Fruit fly (Drosophila melanogaster): ENCODE data around the gene dop.

dop gene

DNA sequence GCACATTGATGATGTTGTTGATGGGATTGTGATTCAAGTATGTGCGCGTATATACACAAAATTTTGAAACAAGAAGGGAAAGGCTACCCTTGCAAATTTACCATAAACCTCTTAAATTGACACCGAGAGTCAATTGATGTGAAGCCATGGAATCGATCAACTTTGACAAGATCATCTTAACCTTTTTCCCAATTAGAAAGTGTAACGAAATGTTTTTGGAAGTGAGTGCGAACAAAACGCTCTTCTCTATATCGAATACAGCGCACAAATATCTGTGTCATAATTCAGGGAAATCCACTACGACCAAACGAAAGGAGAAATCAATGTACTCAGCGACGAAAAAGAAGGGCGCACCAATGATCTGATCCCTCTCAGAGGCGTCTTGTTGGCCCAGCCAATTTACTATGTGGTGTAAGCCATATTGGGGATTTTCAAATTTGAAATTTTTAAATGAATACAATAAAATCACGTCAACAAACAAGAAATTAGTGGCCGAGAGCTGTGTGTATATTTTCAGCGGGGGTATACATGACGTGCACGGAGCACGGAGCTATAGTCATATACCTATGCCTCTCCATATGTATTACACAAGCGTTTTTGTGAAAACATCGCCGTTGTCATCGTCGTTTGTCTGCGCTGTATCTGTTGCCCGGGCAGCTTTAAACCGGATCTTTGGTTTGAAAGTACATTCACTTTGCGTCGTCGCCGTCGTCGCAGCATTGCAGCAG, 32.2 kb upstream of the dop start (continued):
- TF ChIP-seq CG7928 (GFP tag; optimal IDR thresholded peaks at IDR 0.05) (no peak), YL-1 (GFP tag; optimal IDR thresholded peaks at IDR 0.05) (no peak), ash1 (GFP tag; optimal IDR thresholded peaks at IDR 0.05) (no peak), sens (GFP tag) (peak; percentile 84), az2 (GFP tag; optimal IDR thresholded peaks at IDR 0.05) (no peak), klu (GFP tag; IDR thresholded peaks at IDR 0.05) (no peak), dysf (GFP tag; IDR thresholded peaks at IDR 0.05) (peak; percentile 53), NC2α (GFP tag; optimal IDR thresholded peaks at IDR 0.05) (no peak), slbo (GFP tag; IDR thresholded peaks at IDR 0.05) (0 out of 2 replicates have a peak, but pooled peaks have one; percentile 5), gro (GFP tag; optimal IDR thresholded peaks at IDR 0.05) (no peak), wor (GFP tag; IDR thresholded peaks at IDR 0.05) (no peak), cg (GFP tag; optimal IDR thresholded peaks at IDR 0.05) (no peak), Lpt (GFP tag; optimal IDR thresholded peaks at IDR 0.05) (no peak), nom (GFP tag; optimal IDR thresholded peaks at IDR 0.05) (peak; percentile 35), croc (GFP tag; conservative IDR thresholded peaks at IDR 0.05) (no peak; the same call in 2 of the 3 replicates), dmrt11E (tag; optimal IDR thresholded peaks at IDR 0.05) (peak; percentile 19), yki (optimal IDR thresholded peaks at IDR 0.05) (no peak), stwl (tag; optimal IDR thresholded peaks at IDR 0.05) (no peak), dati (GFP tag; IDR thresholded peaks at IDR 0.05) (no peak), CG9727 (GFP tag; optimal IDR thresholded peaks at IDR 0.05) (no peak), CrebB (tag; optimal IDR thresholded peaks at IDR 0.05) (no peak), CG15601 (tag; optimal IDR thresholded peaks at IDR 0.05) (peak; percentile 25), tx (GFP tag; optimal IDR thresholded peaks at IDR 0.05) (no peak), Nf-YB (GFP tag; optimal IDR thresholded peaks at IDR 0.05) (no peak), CG3995 (GFP tag; optimal IDR thresholded peaks at IDR 0.05) (peak; percentile 23), CG31224 (GFP tag; IDR thresholded peaks at IDR 0.05) (no peak), CG1233 (GFP tag; optimal IDR thresholded peaks at IDR 0.05) (no peak), CG2889 (GFP tag; IDR thresholded peaks at IDR 0.05) (no peak), CG15479 (GFP tag; optimal IDR thresholded peaks at IDR 0.05) (no peak), CG4404 (GFP tag; IDR thresholded peaks at IDR 0.05) (no peak), crol (GFP tag; IDR thresholded peaks at IDR 0.05) (no peak), MTF-1 (GFP tag; optimal IDR thresholded peaks at IDR 0.05; ENCODE audit: borderline replicate concordance) (no peak), ewg (GFP tag; optimal IDR thresholded peaks at IDR 0.05) (no peak), bowl (GFP tag; IDR thresholded peaks at IDR 0.05) (no peak), ftz-f1 (GFP tag; optimal IDR thresholded peaks at IDR 0.05) (no peak), h (optimal IDR thresholded peaks at IDR 0.05) (no peak), Scr (GFP tag; IDR thresholded peaks at IDR 0.05; ENCODE audit: partially characterized antibody) (no peak), CG15073 (GFP tag; optimal IDR thresholded peaks at IDR 0.05) (no peak), CG18619 (GFP tag; optimal IDR thresholded peaks at IDR 0.05) (no peak), Fer2 (tag; optimal IDR thresholded peaks at IDR 0.05) (no peak), zfh1 (GFP tag; IDR thresholded peaks at IDR 0.05) (peak; percentile 20; the same call in 1 of the 3 replicates), CG17802 (tag; optimal IDR thresholded peaks at IDR 0.05) (peak; percentile 46), CG8359 (GFP tag; optimal IDR thresholded peaks at IDR 0.05; ENCODE audit: borderline replicate concordance) (no peak), CG1603 (tag; optimal IDR thresholded peaks at IDR 0.05) (peak; percentile 36), Atf-2 (GFP tag; optimal IDR thresholded peaks at IDR 0.05) (no peak), stc (GFP tag; IDR thresholded peaks at IDR 0.05) (peak; percentile 45), CG7745 (tag; optimal IDR thresholded peaks at IDR 0.05) (no peak), nau (GFP tag; optimal IDR thresholded peaks at IDR 0.05) (no peak), CG9797 (GFP tag; optimal IDR thresholded peaks at IDR 0.05) (no peak), Doc3 (GFP tag; IDR thresholded peaks at IDR 0.05; ENCODE audit: partially characterized antibody) (no peak), Sox102F (GFP tag; optimal IDR thresholded peaks at IDR 0.05) (peak; percentile 58)

Data from whole organism, embryonic.